Worm (Caenorhabditis elegans): ENCODE results near the gene C13F10.7.

DNA sequence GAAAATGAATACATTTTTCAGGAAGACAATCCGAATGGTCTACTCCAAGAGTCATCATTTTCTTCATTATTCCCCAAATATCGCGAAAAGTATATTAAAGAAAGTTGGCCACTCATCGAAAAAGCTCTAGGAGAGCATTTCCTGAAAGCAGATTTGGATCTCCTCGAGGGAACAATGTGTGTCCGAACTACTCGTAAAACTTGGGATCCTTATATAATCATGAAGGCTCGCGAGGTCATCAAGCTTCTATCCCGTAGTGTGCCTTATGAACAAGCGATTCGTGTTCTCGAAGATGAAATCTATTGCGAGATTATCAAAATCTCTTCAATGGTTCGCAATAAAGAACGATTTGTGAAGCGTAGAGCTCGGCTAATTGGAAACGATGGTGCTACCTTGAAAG is 8.5 kb upstream of the C13F10.7 start:
- no peak for TF ChIP-seq lsy-2 (tag; optimal IDR thresholded peaks at IDR 0.05)
- TF ChIP-seq nhr-41 (GFP tag; IDR thresholded peaks at IDR 0.05), result no peak
- no peak for TF ChIP-seq unc-62 (GFP tag; optimal IDR thresholded peaks at IDR 0.05 in 1 of 2)
- no peak for TF ChIP-seq unc-62 (tag; optimal IDR thresholded peaks at IDR 0.05)
- TF ChIP-seq dve-1 (tag; optimal IDR thresholded peaks at IDR 0.05; ENCODE audit: insufficient read depth), result no peak
- no peak for TF ChIP-seq dpl-1 (GFP tag; optimal IDR thresholded peaks at IDR 0.05)
- no peak for TF ChIP-seq ceh-82 (tag; optimal IDR thresholded peaks at IDR 0.05)
- TF ChIP-seq fos-1 (tag; optimal IDR thresholded peaks at IDR 0.05), result no peak
- no peak for TF ChIP-seq php-3 (GFP tag; IDR thresholded peaks at IDR 0.05)
- TF ChIP-seq aha-1 (tag), result peak; percentile 95
- TF ChIP-seq F26F4.8 (GFP tag; conservative IDR thresholded peaks at IDR 0.05), result no peak
- TF ChIP-seq lim-7 (GFP tag; IDR thresholded peaks at IDR 0.05), result no peak
- TF ChIP-seq ztf-11 (tag; optimal IDR thresholded peaks at IDR 0.05), result no peak

Data from whole organism, L4 larva.